Worm (Caenorhabditis elegans) whole organism, L1 larva: Measurements from ENCODE around the gene T02H6.7.

Source experiments
- C34B4.2 ChIP-seq: sonication (generic microtip); optimal IDR thresholded peaks from 2 replicates; lab custom pipeline; 2017; ENCODE audit warnings: mild to moderate bottlenecking, missing genetic modification characterization, missing compliant biosample characterization
- aly-2 ChIP-seq: fragments of 150-350 bp; optimal IDR thresholded peaks from 2 replicates; lab custom pipeline; 2014; ENCODE audit warnings: missing biosample characterization, missing genetic modification characterization
- blmp-1 ChIP-seq: fragments of 150-350 bp; optimal IDR thresholded peaks from 2 replicates; lab custom pipeline; 2014; ENCODE audit warnings: missing biosample characterization, missing genetic modification characterization
- ceh-63 ChIP-seq: fragments of 200-800 bp; sonication (Bioruptor generic); optimal IDR thresholded peaks from 2 replicates; lab custom pipeline; 2018; ENCODE audit warnings: mild to moderate bottlenecking, missing genetic modification characterization, missing compliant biosample characterization
- ceh-90 ChIP-seq: sonication (generic microtip); optimal IDR thresholded peaks from 2 replicates; lab custom pipeline; 2016; ENCODE audit warnings: missing genetic modification characterization, missing compliant biosample characterization
- dpl-1 ChIP-seq, 3 experiments: fragments of 150-350 bp in 2 of 3; sonication (generic microtip) in 1 of 3; optimal IDR thresholded peaks; 2 replicates each; lab custom pipeline; 2014 to 2017; ENCODE audit warnings: missing biosample characterization in 3 of 3, missing genetic modification characterization in 3 of 3, missing genetic modification reagents in 3 of 3
- efl-1 ChIP-seq, 4 experiments: fragments of 150-350 bp; optimal IDR thresholded peaks in 3 of 4; peaks in 1 of 4; 1 replicate in 1 of 4; 2 replicates in 3 of 4; lab custom pipeline; 2014; ENCODE audit warnings: missing biosample characterization in 2 of 4, missing genetic modification characterization in 2 of 4, missing genetic modification reagents in 2 of 4
- egl-13 ChIP-seq: sonication (generic microtip); optimal IDR thresholded peaks from 2 replicates; lab custom pipeline; 2016; ENCODE audit warnings: missing genotype, missing genetic modification reagents, missing genetic modification characterization, missing compliant biosample characterization
- ets-5 ChIP-seq: fragments of 200-800 bp; sonication (Bioruptor generic); IDR thresholded peaks from 2 replicates; pipeline ENCODE4 v1.3.6; 2022; ENCODE audit warnings: missing genetic modification characterization, missing compliant biosample characterization
- grh-1 ChIP-seq: fragments of 200-800 bp; sonication (Bioruptor generic); IDR thresholded peaks from 2 replicates; pipeline ENCODE4 v1.3.6; 2022; ENCODE audit warnings: missing genetic modification reagents, missing genetic modification characterization, missing compliant biosample characterization
- hpl-2 ChIP-seq: fragments of 150-350 bp; optimal IDR thresholded peaks from 2 replicates; lab custom pipeline; 2014; ENCODE audit warnings: missing biosample characterization, missing genetic modification reagents, missing genetic modification characterization
- irx-1 ChIP-seq: sonication (generic microtip); optimal IDR thresholded peaks from 2 replicates; lab custom pipeline; 2016; ENCODE audit warnings: missing genetic modification characterization, missing compliant biosample characterization
- lin-13 ChIP-seq: fragments of 150-350 bp; optimal IDR thresholded peaks from 2 replicates; lab custom pipeline; 2014; ENCODE audit warnings: missing biosample characterization, missing genetic modification reagents, missing genetic modification characterization
- lir-3 ChIP-seq: sonication (generic microtip); optimal IDR thresholded peaks from 2 replicates; lab custom pipeline; 2016; ENCODE audit warnings: mild to moderate bottlenecking, missing genetic modification characterization, moderate library complexity, missing compliant biosample characterization; ENCODE audit not compliant: poor library complexity
- lsy-2 ChIP-seq, 2 experiments: fragments of 150-350 bp; optimal IDR thresholded peaks; 2 replicates each; lab custom pipeline; 2014; ENCODE audit warnings: missing biosample characterization in 2 of 2, missing genetic modification characterization in 2 of 2
- mef-2 ChIP-seq: fragments of 150-350 bp; optimal IDR thresholded peaks from 2 replicates; lab custom pipeline; 2014; ENCODE audit warnings: missing biosample characterization, missing genetic modification characterization
- nhr-11 ChIP-seq: fragments of 150-350 bp; optimal IDR thresholded peaks from 2 replicates; lab custom pipeline; 2014; ENCODE audit warnings: missing biosample characterization, missing genetic modification characterization
- nhr-20 ChIP-seq: sonication (generic microtip); optimal IDR thresholded peaks from 2 replicates; lab custom pipeline; 2016; ENCODE audit warnings: mild to moderate bottlenecking, missing genetic modification characterization, missing compliant biosample characterization
- nhr-47 ChIP-seq: sonication (generic microtip); optimal IDR thresholded peaks from 2 replicates; lab custom pipeline; 2016; ENCODE audit warnings: mild to moderate bottlenecking, missing genetic modification characterization, moderate library complexity, missing compliant biosample characterization
- nhr-71 ChIP-seq: sonication (generic microtip); optimal IDR thresholded peaks from 2 replicates; lab custom pipeline; 2016; ENCODE audit warnings: mild to moderate bottlenecking, missing genetic modification characterization, moderate library complexity, missing compliant biosample characterization
- nhr-84 ChIP-seq: sonication (generic microtip); optimal IDR thresholded peaks from 2 replicates; lab custom pipeline; 2017; ENCODE audit warnings: missing biosample characterization, missing genetic modification characterization
- nhr-85 ChIP-seq: sonication (generic microtip); peaks from one replicate; lab custom pipeline; 2016; ENCODE audit warnings: missing genetic modification characterization, inconsistent platforms, missing compliant biosample characterization
- nhr-90 ChIP-seq: sonication (generic microtip); optimal IDR thresholded peaks from 2 replicates; lab custom pipeline; 2016; ENCODE audit warnings: mild to moderate bottlenecking, missing genetic modification characterization, missing compliant biosample characterization; ENCODE audit not compliant: poor library complexity
- swsn-7 ChIP-seq: sonication (generic microtip); optimal IDR thresholded peaks from 2 replicates; lab custom pipeline; 2016; ENCODE audit warnings: missing genetic modification characterization, missing compliant biosample characterization
- unc-98 ChIP-seq: fragments of 200-800 bp; sonication (Bioruptor generic); IDR thresholded peaks from 2 replicates; pipeline ENCODE4 v1.3.6; 2022; ENCODE audit warnings: missing genetic modification characterization, missing compliant biosample characterization
- zag-1 ChIP-seq: fragments of 150-350 bp; optimal IDR thresholded peaks from 2 replicates; lab custom pipeline; 2014; ENCODE audit warnings: missing biosample characterization, missing genetic modification characterization
- ztf-4 ChIP-seq: fragments of 150-350 bp; optimal IDR thresholded peaks from 2 replicates; lab custom pipeline; 2014; ENCODE audit warnings: missing biosample characterization, missing genetic modification characterization

Gene T02H6.7

DNA sequence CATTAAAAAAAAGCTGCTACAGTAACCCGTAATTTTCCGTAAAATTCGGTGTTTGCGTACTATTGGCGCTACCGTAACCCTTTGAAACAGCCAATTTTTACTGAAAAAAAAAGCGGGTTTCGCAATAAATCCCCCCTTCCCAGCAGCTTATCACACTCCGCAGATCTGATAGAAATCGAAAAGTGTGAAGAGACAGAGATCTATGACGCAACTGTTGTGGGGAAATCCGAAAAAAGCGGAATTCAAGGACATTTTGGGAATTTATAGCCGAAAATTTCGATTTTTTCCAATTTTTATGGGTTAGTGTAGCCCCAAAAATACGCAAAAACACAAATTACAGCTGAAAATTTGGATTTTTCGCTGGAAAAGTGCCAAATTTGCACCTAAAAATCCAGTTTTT is 39.5 kb downstream of the T02H6.7 start:
- TF ChIP-seq blmp-1 (tag; lab: Kevin White, UChicago): peak; percentile 78
- TF ChIP-seq ets-5 (GFP tag; lab: Robert Waterston, UW): no peak
- TF ChIP-seq, all 84 proteins: peak for 1

DNA sequence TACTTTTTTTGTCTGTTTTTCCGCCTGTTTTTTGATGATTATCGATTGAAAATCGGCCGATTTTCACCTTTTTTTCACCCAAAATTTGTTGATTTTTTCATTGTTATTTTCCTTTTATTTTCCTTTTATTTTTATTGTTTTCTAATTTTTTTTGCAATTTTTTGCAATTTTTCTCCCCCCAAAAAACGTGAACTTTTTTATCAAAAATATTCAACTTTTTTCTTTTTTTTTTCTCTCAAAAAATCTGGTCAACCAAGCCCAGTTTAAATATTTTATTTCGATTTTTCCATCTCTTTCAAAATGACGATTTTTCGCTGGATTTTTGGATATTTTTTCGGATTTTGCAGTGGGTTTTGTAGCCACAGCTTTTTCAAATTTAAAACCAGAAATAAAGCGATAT is 41.1 kb downstream of the T02H6.7 start, which contains the start of gene rfip-2:
TSS of gene rfip-2 (plus strand) at position 301 of the 400 bp plus-strand sequence.
- TF ChIP-seq irx-1 (tag; lab: Kevin White, UChicago): no peak
- no peak for TF ChIP-seq aly-2 (tag; lab: Kevin White, UChicago)
- TF ChIP-seq unc-98 (GFP tag; lab: Robert Waterston, UW): no peak
- no peak for TF ChIP-seq nhr-20 (tag; lab: Kevin White, UChicago)
- TF ChIP-seq zag-1: no peak
- no peak for TF ChIP-seq nhr-90
- no peak for TF ChIP-seq nhr-84 (tag; lab: Kevin White, UChicago)
- TF ChIP-seq egl-13 (tag; lab: Kevin White, UChicago): no peak
- no peak for TF ChIP-seq ceh-63 (GFP tag; lab: Kevin White, UChicago)
- TF ChIP-seq swsn-7 (tag; lab: Kevin White, UChicago): no peak
- TF ChIP-seq hpl-2 (GFP tag; lab: Kevin White, UChicago): no peak
- TF ChIP-seq, all 84 proteins: peak for 0

DNA sequence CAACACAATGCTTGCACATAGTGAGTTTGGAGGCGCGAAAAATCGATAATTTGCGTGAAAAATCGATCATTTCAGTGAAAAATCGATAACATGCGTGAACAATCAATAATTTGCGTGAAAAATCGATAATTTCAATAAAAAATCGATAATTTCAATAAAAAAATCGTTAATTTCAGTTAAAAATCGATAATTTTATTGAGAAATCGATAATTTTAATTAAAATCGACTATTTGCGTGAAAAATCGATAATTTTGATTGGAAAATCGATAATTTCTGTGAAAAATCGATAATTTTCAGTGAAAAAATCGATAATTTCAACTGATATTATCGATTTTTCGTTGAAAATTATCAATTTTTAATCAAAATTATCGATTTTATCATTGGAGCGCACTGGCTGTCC is 41.6 kb downstream of the T02H6.7 start:
- TF ChIP-seq efl-1 (optimal IDR thresholded peaks at IDR 0.05; lab: Kevin White, UChicago) (no peak), efl-1 (GFP tag; optimal IDR thresholded peaks at IDR 0.05 in 1 of 2; lab: Kevin White, UChicago) (peak in 1 of 2 experiments; percentile 69), grh-1 (no peak), mef-2 (tag; lab: Kevin White, UChicago) (no peak), nhr-47 (tag; lab: Kevin White, UChicago) (no peak), ztf-4 (tag; lab: Kevin White, UChicago) (no peak), aly-2 (tag; lab: Kevin White, UChicago) (no peak), lsy-2 (tag; optimal IDR thresholded peaks at IDR 0.05; lab: Kevin White, UChicago) (no peak), nhr-85 (no peak)

DNA sequence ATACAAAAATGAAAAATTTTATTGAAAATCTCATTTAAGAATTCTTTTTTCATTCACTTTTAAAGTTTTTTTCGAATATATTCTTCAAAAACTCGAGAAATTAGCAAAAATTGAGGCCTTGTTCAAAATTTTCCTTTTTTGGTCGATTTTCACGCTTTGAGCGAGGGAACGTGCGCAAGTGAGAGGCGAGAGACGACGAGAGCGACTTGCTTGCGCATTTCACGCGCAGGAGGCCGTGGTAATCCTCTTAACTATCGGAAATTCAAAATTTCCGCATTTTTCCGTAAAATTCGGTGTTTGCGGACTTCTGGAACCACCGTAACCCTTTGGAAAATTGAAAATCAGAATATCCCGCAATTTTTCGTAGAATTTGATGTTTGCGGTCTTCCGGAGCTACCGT is 47.5 kb downstream of the T02H6.7 start:
- TF ChIP-seq lsy-2 (tag; optimal IDR thresholded peaks at IDR 0.05; lab: Kevin White, UChicago) (peak in 1 of 2 experiments; percentile 13), dpl-1 (GFP tag; optimal IDR thresholded peaks at IDR 0.05; lab: Kevin White, UChicago) (peak in 2 of 3 experiments; percentile 12 to 16), lir-3 (tag; lab: Kevin White, UChicago) (no peak), nhr-11 (tag; lab: Kevin White, UChicago) (no peak), nhr-71 (tag; lab: Kevin White, UChicago) (peak; percentile 11), nhr-47 (tag; lab: Kevin White, UChicago) (peak; percentile 39), C34B4.2 (no peak), efl-1 (optimal IDR thresholded peaks at IDR 0.05; lab: Kevin White, UChicago) (peak in 1 of 2 experiments; percentile 43), efl-1 (GFP tag; optimal IDR thresholded peaks at IDR 0.05 in 1 of 2; lab: Kevin White, UChicago) (peak; percentile 29 to 94), nhr-85 (no peak), ceh-90 (tag; lab: Kevin White, UChicago) (no peak)

DNA sequence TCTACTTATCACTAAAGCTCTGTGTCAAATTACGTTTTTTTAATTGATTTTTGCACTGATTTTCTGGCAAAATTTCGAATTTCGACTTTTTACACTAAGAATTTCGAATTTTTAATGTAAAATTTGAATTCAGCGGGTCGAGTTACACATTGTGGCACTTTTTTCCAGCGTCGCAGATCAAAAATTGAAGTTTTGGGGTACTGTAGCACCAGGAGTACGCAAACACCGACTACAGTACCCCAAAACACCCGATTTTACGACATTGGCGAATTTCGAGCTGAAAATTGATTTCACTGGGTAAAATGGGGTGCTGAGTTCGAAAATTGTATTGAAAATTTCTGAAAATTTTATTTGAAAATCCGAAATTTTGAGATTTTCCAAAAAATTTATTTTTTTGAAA is 50.0 kb downstream of the T02H6.7 start:
- TF ChIP-seq nhr-20 (tag; lab: Kevin White, UChicago) (no peak), lsy-2 (tag; optimal IDR thresholded peaks at IDR 0.05; lab: Kevin White, UChicago) (peak; percentile 56 to 66), efl-1 (optimal IDR thresholded peaks at IDR 0.05; lab: Kevin White, UChicago) (no peak), efl-1 (GFP tag; optimal IDR thresholded peaks at IDR 0.05 in 1 of 2; lab: Kevin White, UChicago) (peak in 1 of 2 experiments; percentile 54), nhr-85 (peak; percentile 33), lin-13 (peak; percentile 8)
- TF ChIP-seq, all 84 proteins: peak for 4
